Fruit fly (Drosophila melanogaster) S2 (cell line): ENCODE measurements around the gene Krn.

Source experiments
- CG8478 ChIP-seq: fragments of >200 bp; optimal IDR thresholded peaks from 2 replicates; lab custom pipeline; 2018
- CTCF ChIP-seq, 2 experiments: fragments of >200 bp; optimal IDR thresholded peaks; 2 replicates each; lab custom pipeline; 2018

dm6 chr3L:17643985-17644905 lies 9.8 kb downstream of the Krn start:
- no peak for TF ChIP-seq CTCF (optimal IDR thresholded peaks at IDR 0.05; lab: Kevin White, UChicago)
- no peak for TF ChIP-seq CG8478 (lab: Kevin White, UChicago)
